Fruit fly (Drosophila melanogaster): Measurements from ENCODE around the gene CG5897.

DNA sequence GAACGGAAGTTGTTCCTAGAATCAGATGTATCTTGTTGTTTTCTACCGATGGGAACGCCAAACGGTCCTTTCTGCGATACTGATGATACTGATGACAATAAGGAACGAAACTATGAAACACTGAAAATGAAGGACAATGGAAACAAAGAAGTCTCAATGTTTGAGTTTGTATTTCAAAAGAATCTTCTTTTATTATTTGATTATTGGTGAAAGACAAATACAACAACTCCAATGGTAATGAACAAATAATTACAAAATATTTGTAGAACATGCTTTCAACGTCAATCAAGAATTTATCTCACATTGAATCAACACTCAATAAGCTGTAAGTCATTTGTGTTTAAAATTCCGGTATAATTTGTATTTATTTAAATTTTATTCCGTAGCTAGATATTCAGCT, 10.0 kb downstream of the CG5897 start, which contains the start of gene Sprn:
- TF ChIP-seq psq (optimal IDR thresholded peaks at IDR 0.05) (no peak), EcR (GFP tag; optimal IDR thresholded peaks at IDR 0.05) (no peak), CG8478 (optimal IDR thresholded peaks at IDR 0.05) (no peak), Dll (optimal IDR thresholded peaks at IDR 0.05) (no peak), usp (GFP tag; optimal IDR thresholded peaks at IDR 0.05) (no peak)
